Worm (Caenorhabditis elegans) whole organism, L1 larva: Measurements from ENCODE around the gene F13H10.9.

Source experiments
- alr-1 ChIP-seq: fragments of 200-800 bp; sonication (Bioruptor generic); optimal IDR thresholded peaks from 2 replicates; lab custom pipeline; 2018; ENCODE audit warnings: borderline replicate concordance, mild to moderate bottlenecking, missing genetic modification characterization, missing compliant biosample characterization
- jun-1 ChIP-seq: fragments of 150-350 bp; optimal IDR thresholded peaks from 2 replicates; lab custom pipeline; 2014; ENCODE audit warnings: missing biosample characterization, missing genetic modification reagents, missing genetic modification characterization
- lin-39 ChIP-seq: fragments of 150-350 bp; optimal IDR thresholded peaks from 2 replicates; lab custom pipeline; 2014; ENCODE audit warnings: missing biosample characterization, missing genetic modification reagents, missing genetic modification characterization
- nhr-237 ChIP-seq: fragments of 150-350 bp; optimal IDR thresholded peaks from 2 replicates; lab custom pipeline; 2014; ENCODE audit warnings: missing biosample characterization, missing genetic modification characterization
- rnt-1 ChIP-seq: sonication (generic microtip); optimal IDR thresholded peaks from 2 replicates; lab custom pipeline; 2016; ENCODE audit warnings: mild to moderate bottlenecking, missing genetic modification characterization, moderate library complexity, missing compliant biosample characterization
- unc-86 ChIP-seq: sonication (generic microtip); optimal IDR thresholded peaks from 2 replicates; lab custom pipeline; 2016; ENCODE audit warnings: missing genetic modification characterization, missing compliant biosample characterization
- ztf-11 ChIP-seq, 2 experiments: sonication (generic microtip); optimal IDR thresholded peaks; 2 replicates each; lab custom pipeline; 2016 to 2017; ENCODE audit warnings: missing genetic modification characterization in 2 of 2, missing biosample characterization in 1 of 2, missing compliant biosample characterization in 1 of 2

ce11 chrIV:11022303-11022702, 20.6 kb downstream of the F13H10.9 start, which contains the start of gene alh-3:
- TF ChIP-seq jun-1 (no peak), ztf-11 (tag; optimal IDR thresholded peaks at IDR 0.05; lab: Kevin White, UChicago) (no peak), nhr-237 (tag; lab: Kevin White, UChicago) (no peak), lin-39 (tag; lab: Kevin White, UChicago) (no peak), unc-86 (tag; lab: Kevin White, UChicago) (no peak), rnt-1 (tag; lab: Kevin White, UChicago) (no peak), alr-1 (tag; lab: Kevin White, UChicago) (no peak)
